Worm (Caenorhabditis elegans): ENCODE data around the gene B0410.1.

DNA sequence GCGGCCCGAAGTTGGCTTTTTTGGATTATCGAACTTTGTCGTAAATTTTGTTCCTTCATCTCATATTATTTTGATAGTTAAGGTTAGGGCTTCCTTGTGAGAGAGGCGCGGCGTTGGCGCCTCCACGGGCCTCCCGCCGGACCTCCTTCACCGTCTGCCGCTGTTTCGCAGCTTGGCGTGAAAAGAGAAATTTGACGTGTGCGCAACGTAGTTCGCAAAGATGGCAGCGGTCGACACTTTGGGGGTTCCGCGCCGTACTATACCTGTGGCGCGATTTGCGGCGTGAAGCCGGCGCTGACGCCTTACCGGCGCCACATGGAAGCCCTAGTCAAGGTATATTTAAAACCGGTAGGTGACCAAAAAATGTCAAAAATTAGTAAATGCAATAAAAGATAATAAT, 48.0 kb downstream of the B0410.1 start:
- peak; percentile 30; the same call in 1 of the 2 replicates for TF ChIP-seq egrh-3 (GFP tag; IDR thresholded peaks at IDR 0.05)
- TF ChIP-seq rpc-1 (optimal IDR thresholded peaks at IDR 0.05): no peak
- no peak for TF ChIP-seq rpc-1 (tag; optimal IDR thresholded peaks at IDR 0.05)
- no peak for TF ChIP-seq attf-3 (GFP tag; conservative IDR thresholded peaks at IDR 0.05)

Measured in whole organism, young adult.